Worm (Caenorhabditis elegans): Measurements from ENCODE around the gene K02D3.1.

Gene K02D3.1

ce11 chrX:13726874-13727343 lies 20.2 kb downstream of the K02D3.1 start, which contains the start of gene pix-1 (continued):
- TF ChIP-seq unc-62 (GFP tag; optimal IDR thresholded peaks at IDR 0.05 in 1 of 2) (no peak), unc-62 (tag; optimal IDR thresholded peaks at IDR 0.05) (no peak), dpl-1 (GFP tag; optimal IDR thresholded peaks at IDR 0.05) (peak; percentile 31), daf-12 (tag; optimal IDR thresholded peaks at IDR 0.05) (no peak), egl-43 (GFP tag; IDR thresholded peaks at IDR 0.05) (no peak), tag-97 (GFP tag; IDR thresholded peaks at IDR 0.05) (no peak), F26F4.8 (GFP tag; conservative IDR thresholded peaks at IDR 0.05) (no peak), fkh-10 (GFP tag; optimal IDR thresholded peaks at IDR 0.05) (peak; percentile 11), nhr-237 (tag; optimal IDR thresholded peaks at IDR 0.05) (no peak), nhr-10 (tag; optimal IDR thresholded peaks at IDR 0.05) (no peak), F37D6.2 (tag; optimal IDR thresholded peaks at IDR 0.05) (no peak), daf-16 (GFP tag; optimal IDR thresholded peaks at IDR 0.05) (peak in 1 of 2 experiments; percentile 79), daf-16 (tag; optimal IDR thresholded peaks at IDR 0.05) (peak; percentile 71), gei-8 (GFP tag; optimal IDR thresholded peaks at IDR 0.05) (no peak), dmd-8 (GFP tag; IDR thresholded peaks at IDR 0.05) (no peak), hlh-30 (tag; optimal IDR thresholded peaks at IDR 0.05; ENCODE audit: insufficient read depth) (peak; percentile 53), nhr-76 (tag; optimal IDR thresholded peaks at IDR 0.05) (no peak), mxl-3 (GFP tag; optimal IDR thresholded peaks at IDR 0.05) (peak; percentile 59), rbr-2 (tag; optimal IDR thresholded peaks at IDR 0.05) (peak; percentile 66), mxl-2 (GFP tag; conservative IDR thresholded peaks at IDR 0.05) (no peak), daf-19 (GFP tag; conservative IDR thresholded peaks at IDR 0.05) (no peak), mes-2 (tag; optimal IDR thresholded peaks at IDR 0.05; ENCODE audit: poor library complexity, severe bottlenecking) (no peak), zfp-3 (GFP tag; conservative IDR thresholded peaks at IDR 0.05) (no peak), skn-1 (tag; optimal IDR thresholded peaks at IDR 0.05) (no peak), tra-1 (GFP tag; IDR thresholded peaks at IDR 0.05) (no peak), Y5F2A.4 (GFP tag; optimal IDR thresholded peaks at IDR 0.05) (no peak), ces-1 (GFP tag; optimal IDR thresholded peaks at IDR 0.05) (no peak), Y48G9A.11 (GFP tag; IDR thresholded peaks at IDR 0.05) (no peak), sdz-12 (GFP tag; optimal IDR thresholded peaks at IDR 0.05) (no peak), lsy-2 (tag; optimal IDR thresholded peaks at IDR 0.05) (no peak), lin-29 (GFP tag; IDR thresholded peaks at IDR 0.05) (no peak), attf-4 (tag; optimal IDR thresholded peaks at IDR 0.05) (no peak), lin-13 (GFP tag; optimal IDR thresholded peaks at IDR 0.05) (peak; percentile 3), jun-1 (tag; optimal IDR thresholded peaks at IDR 0.05) (no peak), Y75B8A.6 (GFP tag; IDR thresholded peaks at IDR 0.05) (no peak), Y105C5A.15 (GFP tag; IDR thresholded peaks at IDR 0.05) (no peak), nhr-25 (tag; optimal IDR thresholded peaks at IDR 0.05; ENCODE audit: borderline replicate concordance, insufficient read depth) (no peak), unc-39 (tag; optimal IDR thresholded peaks at IDR 0.05) (no peak), cey-2 (tag; optimal IDR thresholded peaks at IDR 0.05; ENCODE audit: borderline replicate concordance, insufficient read depth) (no peak), pqm-1 (tag; optimal IDR thresholded peaks at IDR 0.05) (no peak), ceh-44 (GFP tag; IDR thresholded peaks at IDR 0.05) (no peak), ztf-11 (tag; optimal IDR thresholded peaks at IDR 0.05) (no peak), nhr-111 (GFP tag; optimal IDR thresholded peaks at IDR 0.05) (no peak), pha-4 (GFP tag; IDR thresholded peaks at IDR 0.05) (no peak), pha-4 (tag; optimal IDR thresholded peaks at IDR 0.05) (peak; percentile 40), arid-1 (GFP tag; conservative IDR thresholded peaks at IDR 0.05) (no peak), dmd-6 (GFP tag; IDR thresholded peaks at IDR 0.05) (peak; percentile 25; the same call in 1 of the 2 replicates), mdl-1 (tag; optimal IDR thresholded peaks at IDR 0.05) (no peak), aha-1 (tag) (peak; percentile 95)

Measured in whole organism, L4 larva.